Fruit fly (Drosophila melanogaster) whole organism, wandering third instar larva: ENCODE results near the gene CG18081.

Experiments
- Abd-B ChIP-seq: fragments of >200 bp; optimal IDR thresholded peaks from 2 replicates; lab custom pipeline; 2017; ENCODE audit warnings: missing biosample characterization, missing genetic modification characterization
- CG32264 ChIP-seq: fragments of 200-800 bp; sonication (Bioruptor generic); optimal IDR thresholded peaks from 2 replicates; lab custom pipeline; 2016; ENCODE audit warnings: missing biosample characterization, missing genetic modification characterization
- CG9705 ChIP-seq: fragments of 200-800 bp; sonication (Bioruptor generic); optimal IDR thresholded peaks from 2 replicates; lab custom pipeline; 2018; ENCODE audit warnings: missing biosample characterization, mild to moderate bottlenecking, missing genetic modification characterization
- CrebA ChIP-seq: fragments of 200-800 bp; sonication (Bioruptor generic); optimal IDR thresholded peaks from 2 replicates; lab custom pipeline; 2016; ENCODE audit warnings: missing biosample characterization, mild to moderate bottlenecking, missing genetic modification characterization, borderline replicate concordance
- Dfd ChIP-seq: fragments of >200 bp; optimal IDR thresholded peaks from 2 replicates; lab custom pipeline; 2017; ENCODE audit warnings: missing biosample characterization, missing genetic modification characterization
- Dif ChIP-seq: fragments of 200-275, 200-300 bp; sonication (Bioruptor generic); optimal IDR thresholded peaks from 2 replicates; lab custom pipeline; 2018; ENCODE audit warnings: missing biosample characterization, missing genetic modification characterization; ENCODE audit not compliant: partially characterized antibody
- GATAd ChIP-seq: sonication (Bioruptor generic); optimal IDR thresholded peaks from 2 replicates; lab custom pipeline; 2016; ENCODE audit warnings: missing biosample characterization, missing genetic modification characterization
- HLH106 ChIP-seq: fragments of 200-800 bp; optimal IDR thresholded peaks from 3 replicates; lab custom pipeline; 2019; ENCODE audit warnings: missing biosample characterization, mild to moderate bottlenecking, missing genetic modification characterization, moderate library complexity
- Hnf4 ChIP-seq: fragments of 200-800 bp; sonication (Bioruptor generic); optimal IDR thresholded peaks from 2 replicates; lab custom pipeline; 2016; ENCODE audit warnings: missing biosample characterization, mild to moderate bottlenecking, missing genetic modification characterization
- Hr78 ChIP-seq: fragments of >200 bp; optimal IDR thresholded peaks from 2 replicates; lab custom pipeline; 2017; ENCODE audit warnings: missing biosample characterization, missing genetic modification characterization
- Hr83 ChIP-seq: fragments of 200-300 bp; sonication (Bioruptor generic); optimal IDR thresholded peaks from 2 replicates; lab custom pipeline; 2016; ENCODE audit warnings: missing biosample characterization, mild to moderate bottlenecking, missing genetic modification characterization, moderate library complexity; ENCODE audit not compliant: poor library complexity, severe bottlenecking
- Jra ChIP-seq: sonication (Bioruptor generic); optimal IDR thresholded peaks from 2 replicates; lab custom pipeline; 2016; ENCODE audit warnings: missing biosample characterization, missing genetic modification characterization
- Mio ChIP-seq: sonication (Bioruptor generic); optimal IDR thresholded peaks from 2 replicates; lab custom pipeline; 2016; ENCODE audit warnings: missing biosample characterization, missing genetic modification characterization
- Myc ChIP-seq: fragments of >200 bp; optimal IDR thresholded peaks from 2 replicates; lab custom pipeline; 2017
- N ChIP-seq: fragments of >200 bp; optimal IDR thresholded peaks from 2 replicates; lab custom pipeline; 2018; ENCODE audit warnings: missing biosample characterization, missing external identifiers, missing genetic modification characterization
- OdsH ChIP-seq: fragments of 200-800 bp; sonication (Bioruptor generic); optimal IDR thresholded peaks from 2 replicates; lab custom pipeline; 2016; ENCODE audit warnings: missing biosample characterization, mild to moderate bottlenecking, missing genetic modification characterization
- Rel ChIP-seq, 2 experiments: fragments of 200-800 bp; sonication (Bioruptor generic) in 1 of 2; optimal IDR thresholded peaks; 2 replicates in 1 of 2; 3 replicates in 1 of 2; lab custom pipeline; 2016 to 2019; ENCODE audit warnings: mild to moderate bottlenecking in 2 of 2, missing biosample characterization in 2 of 2, missing genetic modification characterization in 2 of 2, moderate library complexity in 1 of 2
- Sp1 ChIP-seq: fragments of 200-800 bp; sonication (Bioruptor generic); optimal IDR thresholded peaks from 3 replicates; lab custom pipeline; 2019; ENCODE audit warnings: missing biosample characterization, mild to moderate bottlenecking, missing genetic modification characterization, moderate library complexity
- Vsx2 ChIP-seq: fragments of 200-300, 225-300 bp; sonication (Bioruptor generic); optimal IDR thresholded peaks from 2 replicates; lab custom pipeline; 2018; ENCODE audit warnings: missing biosample characterization, missing genetic modification characterization; ENCODE audit not compliant: partially characterized antibody
- br ChIP-seq: fragments of 200-800 bp; sonication (Bioruptor generic); optimal IDR thresholded peaks from 2 replicates; lab custom pipeline; 2016; ENCODE audit warnings: missing biosample characterization, missing genetic modification characterization
- brk ChIP-seq: fragments of 200-800 bp; sonication (Bioruptor generic); optimal IDR thresholded peaks from 2 replicates; lab custom pipeline; 2016; ENCODE audit warnings: missing biosample characterization, mild to moderate bottlenecking, missing genetic modification characterization
- dl ChIP-seq, 2 experiments: fragments of 175-275, 200-275 bp in 1 of 2; fragments of 200-275 bp in 1 of 2; sonication (Bioruptor generic); optimal IDR thresholded peaks; lab custom pipeline; 2018; ENCODE audit warnings: mild to moderate bottlenecking in 2 of 2, missing biosample characterization in 2 of 2, missing genetic modification characterization in 2 of 2, moderate library complexity in 2 of 2; ENCODE audit not compliant: partially characterized antibody in 2 of 2, insufficient read depth in 1 of 2
- dmrt93B ChIP-seq: fragments of 200-800 bp; sonication (Bioruptor generic); optimal IDR thresholded peaks from 2 replicates; lab custom pipeline; 2018; ENCODE audit warnings: missing biosample characterization, mild to moderate bottlenecking, missing genetic modification characterization
- dsf ChIP-seq: sonication (Bioruptor generic); optimal IDR thresholded peaks from 2 replicates; lab custom pipeline; 2016; ENCODE audit warnings: missing biosample characterization, missing genetic modification characterization, borderline replicate concordance
- ey ChIP-seq: fragments of 200-800 bp; sonication (Bioruptor generic); optimal IDR thresholded peaks from 2 replicates; lab custom pipeline; 2016; ENCODE audit warnings: missing biosample characterization, missing genetic modification characterization
- foxo ChIP-seq, 2 experiments: fragments of 200-800 bp; sonication (Bioruptor generic); optimal IDR thresholded peaks; 2 replicates in 1 of 2; 3 replicates in 1 of 2; lab custom pipeline; 2016 to 2017; ENCODE audit warnings: missing biosample characterization in 2 of 2, missing genetic modification characterization in 2 of 2
- fru ChIP-seq: fragments of 200-800 bp; sonication (Bioruptor generic); optimal IDR thresholded peaks from 3 replicates; lab custom pipeline; 2016; ENCODE audit warnings: missing biosample characterization, mild to moderate bottlenecking, missing genetic modification characterization
- h ChIP-seq: fragments of 200-800 bp; sonication (Bioruptor generic); optimal IDR thresholded peaks from 3 replicates; lab custom pipeline; 2016; ENCODE audit warnings: missing biosample characterization, mild to moderate bottlenecking, missing genetic modification characterization
- jim ChIP-seq: fragments of 175-275, 200-325 bp; sonication (Bioruptor generic); optimal IDR thresholded peaks from 2 replicates; lab custom pipeline; 2016; ENCODE audit warnings: missing biosample characterization, mild to moderate bottlenecking, missing genetic modification characterization
- lola ChIP-seq: fragments of >200 bp; optimal IDR thresholded peaks from 2 replicates; lab custom pipeline; 2017; ENCODE audit warnings: missing biosample characterization, missing genetic modification characterization
- pan ChIP-seq: fragments of >200 bp; optimal IDR thresholded peaks from 2 replicates; lab custom pipeline; 2017
- psq ChIP-seq: fragments of 200-800 bp; sonication (Bioruptor generic); optimal IDR thresholded peaks from 3 replicates; lab custom pipeline; 2017; ENCODE audit warnings: missing biosample characterization, mild to moderate bottlenecking, missing genetic modification characterization, moderate library complexity
- rgr ChIP-seq: fragments of 200-800 bp; sonication (Bioruptor generic); optimal IDR thresholded peaks from 3 replicates; lab custom pipeline; 2016; ENCODE audit warnings: missing biosample characterization, mild to moderate bottlenecking, missing genetic modification characterization
- sage ChIP-seq: fragments of 200-800 bp; sonication (Bioruptor generic); optimal IDR thresholded peaks from 2 replicates; lab custom pipeline; 2016; ENCODE audit warnings: missing biosample characterization, mild to moderate bottlenecking, missing genetic modification characterization
- sv ChIP-seq: fragments of 200-800 bp; sonication (Bioruptor generic); optimal IDR thresholded peaks from 3 replicates; lab custom pipeline; 2016; ENCODE audit warnings: missing biosample characterization, missing genetic modification characterization
- tai ChIP-seq: sonication (Bioruptor generic); optimal IDR thresholded peaks from 2 replicates; lab custom pipeline; 2016; ENCODE audit warnings: missing biosample characterization, missing genetic modification characterization
- usp ChIP-seq: fragments of >200 bp; optimal IDR thresholded peaks from 2 replicates; lab custom pipeline; 2017; ENCODE audit warnings: missing biosample characterization, missing genetic modification characterization
- woc ChIP-seq: sonication (Bioruptor generic); optimal IDR thresholded peaks from 2 replicates; lab custom pipeline; 2016; ENCODE audit warnings: missing biosample characterization, mild to moderate bottlenecking, missing genetic modification characterization

The CG18081 gene

DNA sequence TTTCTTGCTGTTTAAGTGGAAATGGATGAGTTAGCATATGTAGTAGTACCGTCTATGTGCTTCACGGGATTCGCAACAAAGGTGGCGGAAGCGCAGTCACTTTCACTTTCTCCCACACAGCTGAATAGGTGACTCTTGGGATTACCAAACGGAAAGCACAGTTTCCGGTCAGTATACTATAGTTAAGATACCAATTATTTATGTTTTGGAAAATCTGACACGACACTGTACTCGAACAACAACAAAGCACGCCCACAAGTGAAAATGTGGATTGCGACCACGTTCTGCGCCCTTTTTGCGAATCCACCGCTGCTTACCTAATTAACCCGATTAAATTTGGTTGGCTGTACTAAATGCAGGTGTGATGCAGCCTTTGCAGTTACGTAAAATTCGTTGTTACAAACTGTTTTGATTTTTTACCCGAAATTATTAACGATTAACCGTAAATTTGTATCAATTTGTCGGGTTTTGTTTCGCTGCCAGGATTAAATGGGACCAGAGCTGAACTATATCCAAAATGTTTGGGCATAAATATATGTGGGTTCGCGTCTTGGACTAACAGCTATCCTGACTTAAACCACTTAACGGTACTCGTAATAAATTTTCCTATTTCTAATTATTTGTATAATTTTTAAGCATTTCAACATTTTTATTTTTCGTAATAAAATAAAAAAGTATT lies at the start of gene CG18081:
Gene CG18081 (minus strand): TSS at position 512 of the 679 bp plus-strand sequence.
- TF ChIP-seq brk (GFP tag; lab: Kevin White, UChicago) (no peak), tai (GFP tag; lab: Kevin White, UChicago) (no peak), Sp1 (GFP tag; lab: Kevin White, UChicago) (no peak), dl (GFP tag; optimal IDR thresholded peaks at IDR 0.05; lab: Kevin White, UChicago; ENCODE audit: insufficient read depth in 1 of 2, partially characterized antibody in 2 of 2) (no peak), pan (lab: Kevin White, UChicago) (no peak), Hr83 (GFP tag; lab: Kevin White, UChicago) (no peak), Mio (GFP tag; lab: Kevin White, UChicago) (no peak)

DNA sequence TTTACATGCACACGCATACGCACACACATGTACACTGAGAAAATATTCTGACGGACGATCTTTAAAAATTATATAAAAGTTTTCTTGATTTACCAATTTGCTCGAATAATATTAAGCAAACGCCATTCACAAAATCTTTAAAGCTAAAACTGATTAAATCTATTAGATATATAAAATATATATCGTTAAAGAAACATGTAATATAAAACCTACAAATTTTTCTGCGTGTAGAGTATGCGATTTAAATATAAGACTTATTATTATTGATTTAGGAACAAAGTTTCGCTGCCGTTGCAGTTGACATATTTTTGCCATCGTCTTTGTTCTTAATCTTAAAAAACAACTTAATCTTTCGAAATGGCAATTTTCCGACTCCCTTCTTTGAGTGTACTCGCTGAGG lies 42.3 kb upstream of the CG18081 start:
- TF ChIP-seq Hr78 (GFP tag; lab: Kevin White, UChicago): no peak
- no peak for TF ChIP-seq woc (GFP tag; lab: Kevin White, UChicago)
- TF ChIP-seq Dfd (GFP tag; lab: Kevin White, UChicago): no peak
- no peak for TF ChIP-seq sv (GFP tag; lab: Kevin White, UChicago)
- no peak for TF ChIP-seq foxo (GFP tag; optimal IDR thresholded peaks at IDR 0.05; lab: Kevin White, UChicago)
- TF ChIP-seq dl (GFP tag; optimal IDR thresholded peaks at IDR 0.05; lab: Kevin White, UChicago; ENCODE audit: insufficient read depth in 1 of 2, partially characterized antibody in 2 of 2): no peak
- no peak for TF ChIP-seq Rel (GFP tag; optimal IDR thresholded peaks at IDR 0.05; lab: Kevin White, UChicago)
- TF ChIP-seq Rel (tag; optimal IDR thresholded peaks at IDR 0.05; lab: Kevin White, UChicago): no peak
- TF ChIP-seq rgr (GFP tag; lab: Kevin White, UChicago): no peak
- no peak for TF ChIP-seq Myc
- TF ChIP-seq psq (GFP tag; lab: Kevin White, UChicago): no peak
- TF ChIP-seq CG9705 (GFP tag; lab: Kevin White, UChicago): no peak
- no peak for TF ChIP-seq Sp1 (GFP tag; lab: Kevin White, UChicago)
- TF ChIP-seq Hr83 (GFP tag; lab: Kevin White, UChicago): no peak

DNA sequence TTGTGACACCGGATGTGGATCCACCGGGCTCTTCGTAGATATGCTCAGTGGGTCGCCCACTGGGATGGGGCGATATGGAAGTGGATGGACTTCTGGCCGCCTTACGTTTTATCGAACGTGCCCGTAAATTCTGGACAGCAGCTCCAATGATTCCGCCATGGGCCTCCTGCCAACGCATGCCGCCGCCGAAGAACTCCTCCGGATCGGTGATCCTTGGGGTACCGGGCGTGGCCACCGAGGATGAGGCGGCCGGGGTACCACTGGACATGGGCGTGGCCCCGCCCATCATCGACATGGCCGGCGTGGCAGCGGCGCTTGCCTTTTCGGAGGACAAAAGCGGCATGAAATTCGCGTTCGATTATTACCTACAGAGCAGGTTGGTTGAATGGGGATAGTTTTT lies 20.8 kb upstream of the CG18081 start:
- TF ChIP-seq Rel (GFP tag; optimal IDR thresholded peaks at IDR 0.05; lab: Kevin White, UChicago) (no peak), Rel (tag; optimal IDR thresholded peaks at IDR 0.05; lab: Kevin White, UChicago) (no peak), Dfd (GFP tag; lab: Kevin White, UChicago) (peak; percentile 79), brk (GFP tag; lab: Kevin White, UChicago) (no peak)

DNA sequence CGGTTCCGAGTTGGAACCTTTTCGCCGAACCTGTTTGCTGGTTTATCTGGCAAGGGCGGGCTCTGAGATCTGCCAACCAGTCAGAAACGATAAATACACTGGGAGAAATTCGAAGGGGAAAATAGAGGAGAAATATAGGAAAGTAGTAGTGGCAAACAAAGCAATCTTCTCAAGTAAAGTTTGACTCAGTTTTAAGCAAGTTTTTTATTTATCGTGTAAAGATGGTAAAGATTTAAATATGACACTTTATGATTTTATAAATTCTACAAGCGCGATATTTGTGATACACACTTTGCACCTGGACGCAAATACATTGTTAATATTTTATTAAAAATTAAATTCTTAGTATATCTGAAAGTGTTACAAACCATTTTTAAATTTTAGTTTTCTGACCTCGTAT lies 12.5 kb upstream of the CG18081 start:
- TF ChIP-seq OdsH (GFP tag; lab: Kevin White, UChicago): no peak
- peak; percentile 28 for TF ChIP-seq dmrt93B (GFP tag; lab: Kevin White, UChicago)
- TF ChIP-seq sv (GFP tag; lab: Kevin White, UChicago): no peak
- TF ChIP-seq foxo (GFP tag; optimal IDR thresholded peaks at IDR 0.05; lab: Kevin White, UChicago): peak in 1 of 2 experiments; percentile 36
- no peak for TF ChIP-seq jim (GFP tag; lab: Kevin White, UChicago)
- no peak for TF ChIP-seq Hr83 (GFP tag; lab: Kevin White, UChicago)
- no peak for TF ChIP-seq pan (lab: Kevin White, UChicago)
- no peak for TF ChIP-seq N
- no peak for TF ChIP-seq GATAd (GFP tag; lab: Kevin White, UChicago)
- no peak for TF ChIP-seq Hnf4 (GFP tag; lab: Kevin White, UChicago)
- no peak for TF ChIP-seq CG9705 (GFP tag; lab: Kevin White, UChicago)
- TF ChIP-seq Sp1 (GFP tag; lab: Kevin White, UChicago): no peak
- TF ChIP-seq fru (GFP tag; lab: Kevin White, UChicago): peak; percentile 42
- no peak for TF ChIP-seq Mio (GFP tag; lab: Kevin White, UChicago)
- TF ChIP-seq br: no peak
- TF ChIP-seq Vsx2 (GFP tag; lab: Kevin White, UChicago): no peak
- no peak for TF ChIP-seq Dfd (GFP tag; lab: Kevin White, UChicago)
- TF ChIP-seq lola (GFP tag; lab: Kevin White, UChicago): no peak
- TF ChIP-seq sage: no peak
- TF ChIP-seq rgr (GFP tag; lab: Kevin White, UChicago): no peak
- no peak for TF ChIP-seq usp (GFP tag; lab: Kevin White, UChicago)
- TF ChIP-seq HLH106 (tag; lab: Kevin White, UChicago): peak; percentile 18
- peak; percentile 37 for TF ChIP-seq h (GFP tag; lab: Kevin White, UChicago)
- TF ChIP-seq CrebA (GFP tag; lab: Kevin White, UChicago): no peak
- peak; percentile 23 for TF ChIP-seq woc (GFP tag; lab: Kevin White, UChicago)
- no peak for TF ChIP-seq Dif (GFP tag; lab: Kevin White, UChicago)
- TF ChIP-seq CG32264 (GFP tag; lab: Kevin White, UChicago): no peak
- no peak for TF ChIP-seq brk (GFP tag; lab: Kevin White, UChicago)
- TF ChIP-seq Hr78 (GFP tag; lab: Kevin White, UChicago): no peak
- TF ChIP-seq Myc: no peak
- TF ChIP-seq dsf (GFP tag; lab: Kevin White, UChicago): no peak
- TF ChIP-seq ey: no peak
- TF ChIP-seq psq (GFP tag; lab: Kevin White, UChicago): no peak
- no peak for TF ChIP-seq dl (GFP tag; optimal IDR thresholded peaks at IDR 0.05; lab: Kevin White, UChicago; ENCODE audit: insufficient read depth in 1 of 2, partially characterized antibody in 2 of 2)
- TF ChIP-seq Rel (GFP tag; optimal IDR thresholded peaks at IDR 0.05; lab: Kevin White, UChicago): no peak
- no peak for TF ChIP-seq Rel (tag; optimal IDR thresholded peaks at IDR 0.05; lab: Kevin White, UChicago)
- TF ChIP-seq tai (GFP tag; lab: Kevin White, UChicago): no peak
- no peak for TF ChIP-seq Abd-B (GFP tag; lab: Kevin White, UChicago)
- no peak for TF ChIP-seq Jra (GFP tag; lab: Kevin White, UChicago)
- TF ChIP-seq, all 38 proteins: peak for 6
